Worm (Caenorhabditis elegans) whole organism, early embryonic: ENCODE measurements around the gene F19B2.6.

Experiments
- B0310.2 ChIP-seq: sonication (generic microtip); optimal IDR thresholded peaks from 2 replicates; lab custom pipeline; 2016; ENCODE audit warnings: mild to moderate bottlenecking, missing genetic modification characterization, missing compliant biosample characterization
- F13C5.2 ChIP-seq: sonication (generic microtip); optimal IDR thresholded peaks from 2 replicates; lab custom pipeline; 2017; ENCODE audit warnings: mild to moderate bottlenecking, missing genetic modification characterization, inconsistent platforms, missing compliant biosample characterization
- aly-1 ChIP-seq: sonication (generic microtip); optimal IDR thresholded peaks from 2 replicates; lab custom pipeline; 2016; ENCODE audit warnings: missing genetic modification characterization, missing compliant biosample characterization
- ama-1 ChIP-seq: fragments of 150-350 bp; optimal IDR thresholded peaks from 2 replicates; lab custom pipeline; 2014
- ceh-13 ChIP-seq: fragments of 200-800 bp; sonication (Bioruptor generic); optimal IDR thresholded peaks from 2 replicates; lab custom pipeline; 2018; ENCODE audit warnings: mild to moderate bottlenecking, missing genetic modification characterization, missing compliant biosample characterization
- ceh-36 ChIP-seq: sonication (generic microtip); optimal IDR thresholded peaks from 2 replicates; lab custom pipeline; 2016; ENCODE audit warnings: missing genetic modification characterization, inconsistent platforms, missing compliant biosample characterization
- ets-7 ChIP-seq: sonication (generic microtip); optimal IDR thresholded peaks from 2 replicates; lab custom pipeline; 2016; ENCODE audit warnings: missing genotype, missing genetic modification characterization, missing compliant biosample characterization
- flt-1 ChIP-seq: fragments of 200-800 bp; sonication (Bioruptor generic); IDR thresholded peaks from 2 replicates; pipeline ENCODE4 v1.3.6; 2022; ENCODE audit warnings: missing genetic modification characterization, missing compliant biosample characterization
- hmbx-1 ChIP-seq: sonication (generic microtip); optimal IDR thresholded peaks from 2 replicates; lab custom pipeline; 2016; ENCODE audit warnings: mild to moderate bottlenecking, missing genetic modification characterization, missing compliant biosample characterization
- hmg-4 ChIP-seq: fragments of 200-800 bp; sonication (Bioruptor generic); optimal IDR thresholded peaks from 2 replicates; lab custom pipeline; 2018; ENCODE audit warnings: mild to moderate bottlenecking, missing genetic modification characterization, missing compliant biosample characterization
- hnd-1 ChIP-seq: sonication (generic microtip); optimal IDR thresholded peaks from 2 replicates; lab custom pipeline; 2016; ENCODE audit warnings: missing genetic modification characterization, missing compliant biosample characterization
- pes-1 ChIP-seq: fragments of 200-800 bp; sonication (Bioruptor generic); IDR thresholded peaks from 2 replicates; pipeline ENCODE4 v1.3.6; 2022; ENCODE audit warnings: missing genetic modification reagents, missing genetic modification characterization, missing compliant biosample characterization
- scrt-1 ChIP-seq: fragments of 200-800 bp; sonication (Bioruptor generic); IDR thresholded peaks from 2 replicates; pipeline ENCODE4 v1.3.6; 2022; ENCODE audit warnings: missing genetic modification characterization, missing compliant biosample characterization
- sea-1 ChIP-seq: fragments of 200-800 bp; sonication (Bioruptor generic); conservative IDR thresholded peaks from 2 replicates; pipeline ENCODE4 v1.3.6; 2022; ENCODE audit warnings: missing genetic modification characterization, missing compliant biosample characterization
- tbx-11 ChIP-seq: fragments of 200-800 bp; sonication (Bioruptor generic); IDR thresholded peaks from 2 replicates; pipeline ENCODE4 v1.3.6; 2022; ENCODE audit warnings: missing genetic modification characterization, missing compliant biosample characterization
- tbx-37 ChIP-seq: fragments of 200-800 bp; sonication (Bioruptor generic); conservative IDR thresholded peaks from 2 replicates; pipeline ENCODE4 v1.3.6; 2022; ENCODE audit warnings: missing genetic modification reagents, missing genetic modification characterization, missing compliant biosample characterization
- tra-4 ChIP-seq: sonication (generic microtip); optimal IDR thresholded peaks from 2 replicates; lab custom pipeline; 2017; ENCODE audit warnings: missing genetic modification characterization, missing compliant biosample characterization

F19B2.6 gene

ce11 chrV:20158223-20158622, at the start of gene F19B2.6:
F19B2.6 (plus strand) TSS chrV:20158523.
- TF ChIP-seq ets-7 (tag; lab: Kevin White, UChicago) (no peak), tbx-37 (no peak), F13C5.2 (tag; lab: Kevin White, UChicago) (no peak)

DNA sequence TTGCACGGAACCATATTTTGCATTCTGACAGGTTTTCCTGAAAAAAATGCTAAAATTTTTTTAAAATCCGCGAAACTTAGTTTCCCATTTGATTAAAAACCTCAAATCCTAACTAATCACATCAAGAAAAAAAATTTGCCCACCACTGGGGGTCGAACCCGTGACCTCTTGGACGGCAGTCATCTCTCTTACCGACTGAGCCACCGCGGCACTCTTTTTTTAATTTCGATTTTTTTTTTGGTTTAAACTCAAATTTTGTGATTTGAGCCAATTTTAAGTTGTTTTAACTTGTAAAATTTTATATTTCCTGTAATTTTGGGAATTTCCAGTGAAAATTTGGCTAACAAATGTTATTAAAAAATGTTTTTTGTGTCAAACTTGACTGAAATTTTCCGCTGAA, 38.6 kb upstream of the F19B2.6 start:
- TF ChIP-seq tra-4 (tag; lab: Kevin White, UChicago): no peak
- no peak for TF ChIP-seq sea-1 (GFP tag; lab: Robert Waterston, UW)
- no peak for TF ChIP-seq scrt-1 (GFP tag; lab: Robert Waterston, UW)
- no peak for TF ChIP-seq ceh-36 (tag; lab: Kevin White, UChicago)
- TF ChIP-seq tbx-37: no peak
- TF ChIP-seq B0310.2 (tag; lab: Kevin White, UChicago): no peak
- no peak for TF ChIP-seq ets-7 (tag; lab: Kevin White, UChicago)
- TF ChIP-seq flt-1 (GFP tag; lab: Robert Waterston, UW): no peak
- no peak for TF ChIP-seq pes-1
- no peak for TF ChIP-seq hmg-4 (GFP tag; lab: Kevin White, UChicago)
- TF ChIP-seq F13C5.2 (tag; lab: Kevin White, UChicago): no peak
- TF ChIP-seq tbx-11 (GFP tag; lab: Robert Waterston, UW): no peak
- no peak for TF ChIP-seq ama-1 (lab: Kevin White, UChicago)
- TF ChIP-seq hnd-1: no peak
- TF ChIP-seq ceh-13 (GFP tag; lab: Kevin White, UChicago): no peak

- TF ChIP-seq hmg-4 (GFP tag; lab: Kevin White, UChicago) (no peak), scrt-1 (GFP tag; lab: Robert Waterston, UW) (no peak), tbx-11 (GFP tag; lab: Robert Waterston, UW) (no peak), flt-1 (GFP tag; lab: Robert Waterston, UW) (no peak), ets-7 (tag; lab: Kevin White, UChicago) (no peak), tbx-37 (no peak), ceh-13 (GFP tag; lab: Kevin White, UChicago) (no peak), F13C5.2 (tag; lab: Kevin White, UChicago) (no peak), ama-1 (lab: Kevin White, UChicago) (no peak), ceh-36 (tag; lab: Kevin White, UChicago) (no peak), pes-1 (no peak), tra-4 (tag; lab: Kevin White, UChicago) (no peak), B0310.2 (tag; lab: Kevin White, UChicago) (no peak), hmbx-1 (tag; lab: Kevin White, UChicago) (no peak), aly-1 (tag; lab: Kevin White, UChicago) (no peak)
Measured at ce11 chrV:20120623-20121165, 37.6 kb upstream of the F19B2.6 start, which contains the start of gene ncx-1. ncx-1 (minus strand) TSS chrV:20120673.

ce11 chrV:20123010-20123409, 35.3 kb upstream of the F19B2.6 start:
- no peak for TF ChIP-seq tra-4 (tag; lab: Kevin White, UChicago)
- TF ChIP-seq ceh-13 (GFP tag; lab: Kevin White, UChicago): no peak
- no peak for TF ChIP-seq ama-1 (lab: Kevin White, UChicago)
- no peak for TF ChIP-seq pes-1
- TF ChIP-seq ets-7 (tag; lab: Kevin White, UChicago): no peak
- TF ChIP-seq aly-1 (tag; lab: Kevin White, UChicago): no peak
- no peak for TF ChIP-seq scrt-1 (GFP tag; lab: Robert Waterston, UW)
- TF ChIP-seq hmbx-1 (tag; lab: Kevin White, UChicago): no peak
- no peak for TF ChIP-seq tbx-11 (GFP tag; lab: Robert Waterston, UW)
- TF ChIP-seq tbx-37: no peak

DNA sequence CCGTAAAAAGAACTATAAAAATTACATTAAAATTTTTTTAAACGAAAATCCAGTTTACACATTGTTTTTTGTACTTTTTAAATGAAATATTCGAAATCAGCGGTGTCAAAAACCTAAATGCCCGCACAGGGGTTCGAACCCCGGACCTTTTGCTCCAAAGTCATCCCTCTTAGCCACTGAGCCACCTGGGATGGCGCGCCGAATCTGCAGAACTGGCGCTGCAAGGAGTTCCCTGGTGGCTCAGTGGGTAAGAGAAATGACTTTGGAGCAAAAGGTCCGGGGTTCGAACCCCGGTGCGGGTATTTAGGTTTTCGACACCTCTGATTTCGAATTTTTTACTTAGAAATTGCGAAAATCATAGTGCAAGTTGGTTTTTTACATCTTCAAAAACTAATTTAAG, 34.7 kb upstream of the F19B2.6 start:
- TF ChIP-seq hmbx-1 (tag; lab: Kevin White, UChicago) (no peak), hmg-4 (GFP tag; lab: Kevin White, UChicago) (no peak), flt-1 (GFP tag; lab: Robert Waterston, UW) (no peak), aly-1 (tag; lab: Kevin White, UChicago) (no peak), sea-1 (GFP tag; lab: Robert Waterston, UW) (no peak), ceh-36 (tag; lab: Kevin White, UChicago) (no peak), hnd-1 (no peak), scrt-1 (GFP tag; lab: Robert Waterston, UW) (no peak), ets-7 (tag; lab: Kevin White, UChicago) (no peak), F13C5.2 (tag; lab: Kevin White, UChicago) (no peak), tra-4 (tag; lab: Kevin White, UChicago) (no peak), tbx-37 (no peak), B0310.2 (tag; lab: Kevin White, UChicago) (no peak), pes-1 (no peak), tbx-11 (GFP tag; lab: Robert Waterston, UW) (no peak), ceh-13 (GFP tag; lab: Kevin White, UChicago) (no peak), ama-1 (lab: Kevin White, UChicago) (no peak)

DNA sequence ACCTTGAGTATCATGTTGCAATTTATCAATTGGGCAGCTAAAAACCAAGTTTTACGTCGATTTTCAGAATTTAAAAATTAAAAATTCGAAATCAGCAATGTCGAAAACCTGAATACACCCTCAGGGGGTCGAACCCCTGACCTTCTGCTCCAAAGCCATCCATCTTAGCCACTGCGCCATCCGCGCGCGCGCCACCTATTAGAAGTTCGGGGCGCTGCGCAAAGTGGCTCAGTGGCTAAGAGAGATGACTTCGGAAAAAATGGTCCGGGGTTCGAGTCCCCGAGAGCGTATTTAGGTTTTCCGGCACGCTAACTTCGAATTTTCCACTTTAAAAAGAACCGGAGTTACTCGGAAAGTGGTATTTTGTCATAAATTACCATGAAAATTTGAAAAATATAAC, 33.9 kb upstream of the F19B2.6 start:
- no peak for TF ChIP-seq ama-1 (lab: Kevin White, UChicago)
- TF ChIP-seq scrt-1 (GFP tag; lab: Robert Waterston, UW): no peak
- TF ChIP-seq ceh-36 (tag; lab: Kevin White, UChicago): no peak
- TF ChIP-seq tbx-37: no peak
- no peak for TF ChIP-seq tbx-11 (GFP tag; lab: Robert Waterston, UW)
- no peak for TF ChIP-seq hmg-4 (GFP tag; lab: Kevin White, UChicago)
- no peak for TF ChIP-seq ets-7 (tag; lab: Kevin White, UChicago)
- no peak for TF ChIP-seq sea-1 (GFP tag; lab: Robert Waterston, UW)
- no peak for TF ChIP-seq F13C5.2 (tag; lab: Kevin White, UChicago)
- no peak for TF ChIP-seq ceh-13 (GFP tag; lab: Kevin White, UChicago)
- no peak for TF ChIP-seq B0310.2 (tag; lab: Kevin White, UChicago)
- TF ChIP-seq pes-1: no peak
- TF ChIP-seq tra-4 (tag; lab: Kevin White, UChicago): no peak
- no peak for TF ChIP-seq hmbx-1 (tag; lab: Kevin White, UChicago)
- no peak for TF ChIP-seq aly-1 (tag; lab: Kevin White, UChicago)
- no peak for TF ChIP-seq hnd-1
- no peak for TF ChIP-seq flt-1 (GFP tag; lab: Robert Waterston, UW)

ce11 chrV:20125137-20125536, 33.2 kb upstream of the F19B2.6 start:
- TF ChIP-seq aly-1 (tag; lab: Kevin White, UChicago) (no peak), ceh-13 (GFP tag; lab: Kevin White, UChicago) (no peak), hmbx-1 (tag; lab: Kevin White, UChicago) (no peak), F13C5.2 (tag; lab: Kevin White, UChicago) (no peak), hnd-1 (no peak), sea-1 (GFP tag; lab: Robert Waterston, UW) (no peak), tra-4 (tag; lab: Kevin White, UChicago) (no peak), scrt-1 (GFP tag; lab: Robert Waterston, UW) (no peak), B0310.2 (tag; lab: Kevin White, UChicago) (no peak), ceh-36 (tag; lab: Kevin White, UChicago) (no peak), flt-1 (GFP tag; lab: Robert Waterston, UW) (no peak), tbx-11 (GFP tag; lab: Robert Waterston, UW) (no peak; the same call in 1 of the 2 replicates), ets-7 (tag; lab: Kevin White, UChicago) (no peak), hmg-4 (GFP tag; lab: Kevin White, UChicago) (no peak)
